Fruit fly (Drosophila melanogaster) whole organism, prepupa: ENCODE data around the gene Drgx.

Experiments
- CG3032 ChIP-seq: fragments of 200-800 bp; optimal IDR thresholded peaks from 2 replicates; lab custom pipeline; 2019; ENCODE audit warnings: missing biosample characterization, mild to moderate bottlenecking, missing genetic modification characterization, moderate library complexity
- CG32006 ChIP-seq: fragments of 200-800 bp; sonication (Bioruptor generic); optimal IDR thresholded peaks from 3 replicates; lab custom pipeline; 2017; ENCODE audit warnings: missing biosample characterization, mild to moderate bottlenecking, missing genetic modification characterization
- Hr39 ChIP-seq: fragments of 200-800 bp; sonication (Bioruptor generic); optimal IDR thresholded peaks from 2 replicates; lab custom pipeline; 2016; ENCODE audit warnings: missing biosample characterization, missing genetic modification characterization
- Met ChIP-seq: fragments of 200-800 bp; sonication (Bioruptor generic); optimal IDR thresholded peaks from 3 replicates; lab custom pipeline; 2016; ENCODE audit warnings: missing biosample characterization, missing genetic modification characterization
- acj6 ChIP-seq: fragments of 200-800 bp; sonication (Bioruptor generic); optimal IDR thresholded peaks from 3 replicates; lab custom pipeline; 2016; ENCODE audit warnings: missing biosample characterization, missing genetic modification characterization
- esn ChIP-seq: fragments of 200-800 bp; sonication (Bioruptor generic); optimal IDR thresholded peaks from 2 replicates; lab custom pipeline; 2016; ENCODE audit warnings: missing biosample characterization, mild to moderate bottlenecking, missing genetic modification characterization, moderate library complexity

DNA sequence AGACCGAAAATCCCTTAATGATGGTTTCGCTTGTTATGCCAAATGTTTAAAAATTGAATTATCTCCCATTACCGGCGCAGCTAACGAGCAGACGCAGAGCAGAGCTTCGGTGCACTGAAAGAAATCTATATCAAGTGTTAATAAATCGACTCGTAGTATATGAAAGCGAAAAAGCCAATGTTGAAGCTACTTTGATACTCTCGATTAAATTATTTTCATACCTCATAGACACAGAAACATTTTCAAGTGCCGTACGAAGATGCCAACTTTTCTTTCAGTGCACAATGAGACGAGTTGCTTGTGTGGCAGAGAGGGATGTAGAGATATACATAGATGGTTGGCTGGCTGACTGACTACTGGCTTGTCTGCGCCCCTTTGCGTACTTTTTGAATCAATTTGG, 13.2 kb downstream of the Drgx start:
- TF ChIP-seq CG3032 (no peak), Met (GFP tag; lab: Kevin White, UChicago) (no peak), acj6 (GFP tag; lab: Kevin White, UChicago) (no peak), Hr39 (no peak), CG32006 (no peak), esn (no peak)
